Worm (Caenorhabditis elegans) whole organism, young adult: ENCODE results near the gene F23D12.7.

Source experiments
- B0336.3 ChIP-seq: fragments of 200-800 bp; sonication (Bioruptor generic); IDR thresholded peaks from 2 replicates; pipeline ENCODE4 v1.3.6; 2022; ENCODE audit warnings: missing genetic modification characterization, missing compliant biosample characterization
- C06A6.2 ChIP-seq: fragments of 200-800 bp; sonication (Bioruptor generic); conservative IDR thresholded peaks from 2 replicates; pipeline ENCODE4 v1.3.6; 2022; ENCODE audit warnings: missing genetic modification characterization, missing compliant biosample characterization
- C17E4.6 ChIP-seq: fragments of 200-800 bp; sonication (Bioruptor generic); IDR thresholded peaks from 2 replicates; pipeline ENCODE4 v1.3.6; 2022; ENCODE audit warnings: missing genetic modification reagents, missing genetic modification characterization, missing compliant biosample characterization
- F23B12.7 ChIP-seq: sonication (generic microtip); optimal IDR thresholded peaks from 2 replicates; lab custom pipeline; 2017; ENCODE audit warnings: missing genetic modification characterization, mild to moderate bottlenecking, missing compliant biosample characterization, antibody characterized with exemption, moderate library complexity; ENCODE audit not compliant: insufficient read depth
- F33H1.4 ChIP-seq: fragments of 200-800 bp; sonication (Bioruptor generic); IDR thresholded peaks from 2 replicates; pipeline ENCODE4 v1.3.6; 2022; ENCODE audit warnings: missing genetic modification reagents, missing genetic modification characterization, missing compliant biosample characterization
- F49E8.2 ChIP-seq: sonication (generic microtip); optimal IDR thresholded peaks from 3 replicates; lab custom pipeline; 2017; ENCODE audit warnings: missing genetic modification characterization, mild to moderate bottlenecking, missing compliant biosample characterization, antibody characterized with exemption, moderate library complexity; ENCODE audit not compliant: insufficient read depth
- K11D2.4 ChIP-seq: fragments of 200-800 bp; sonication (Bioruptor generic); IDR thresholded peaks from 2 replicates; pipeline ENCODE4 v1.3.6; 2022; ENCODE audit warnings: missing genetic modification reagents, missing genetic modification characterization, missing compliant biosample characterization
- T07F8.4 ChIP-seq: sonication (generic microtip); optimal IDR thresholded peaks from 2 replicates; lab custom pipeline; 2016; ENCODE audit warnings: mild to moderate bottlenecking, missing genetic modification characterization, moderate library complexity, missing compliant biosample characterization
- T26A5.8 ChIP-seq: sonication (generic microtip); optimal IDR thresholded peaks from 2 replicates; lab custom pipeline; 2016; ENCODE audit warnings: missing genetic modification characterization, missing compliant biosample characterization
- Y53F4B.3 ChIP-seq: fragments of 200-800 bp; sonication (Bioruptor generic); IDR thresholded peaks from 2 replicates; pipeline ENCODE4 v1.3.6; 2022; ENCODE audit warnings: missing genetic modification reagents, missing genetic modification characterization, missing compliant biosample characterization
- Y56A3A.18 ChIP-seq: fragments of 200-800 bp; sonication (Bioruptor generic); IDR thresholded peaks from 2 replicates; pipeline ENCODE4 v1.3.6; 2022; ENCODE audit warnings: missing genetic modification reagents, missing genetic modification characterization, missing compliant biosample characterization
- Y67H2A.10 ChIP-seq: fragments of 200-800 bp; sonication (Bioruptor generic); conservative IDR thresholded peaks from 2 replicates; pipeline ENCODE4 v1.3.6; 2022; ENCODE audit warnings: missing genetic modification reagents, missing genetic modification characterization, missing compliant biosample characterization
- Y79H2A.3 ChIP-seq: fragments of 200-800 bp; sonication (Bioruptor generic); conservative IDR thresholded peaks from 2 replicates; pipeline ENCODE4 v1.3.6; 2022; ENCODE audit warnings: missing genetic modification reagents, missing genetic modification characterization, missing compliant biosample characterization
- Y95B8A.8 ChIP-seq: fragments of 200-800 bp; sonication (Bioruptor generic); IDR thresholded peaks from 2 replicates; pipeline ENCODE4 v1.3.6; 2022; ENCODE audit warnings: missing genetic modification reagents, missing genetic modification characterization, missing compliant biosample characterization
- aptf-2 ChIP-seq: fragments of 200-800 bp; sonication (Bioruptor generic); conservative IDR thresholded peaks from 2 replicates; pipeline ENCODE4 v1.3.6; 2022; ENCODE audit warnings: missing genetic modification reagents, missing genetic modification characterization, missing compliant biosample characterization
- atf-7 ChIP-seq: sonication (generic microtip); optimal IDR thresholded peaks from 2 replicates; lab custom pipeline; 2017; ENCODE audit warnings: mild to moderate bottlenecking, missing genetic modification characterization, missing compliant biosample characterization
- athp-1 ChIP-seq: sonication (generic microtip); optimal IDR thresholded peaks from 2 replicates; lab custom pipeline; 2017; ENCODE audit warnings: mild to moderate bottlenecking, missing genetic modification characterization, missing compliant biosample characterization
- bed-2 ChIP-seq: fragments of 200-800 bp; sonication (Bioruptor generic); IDR thresholded peaks from 2 replicates; pipeline ENCODE4 v1.3.6; 2022; ENCODE audit warnings: missing genetic modification reagents, missing genetic modification characterization, missing compliant biosample characterization
- cebp-1 ChIP-seq, 2 experiments: fragments of 200-800 bp in 1 of 2; sonication (Bioruptor generic) in 1 of 2; sonication (generic microtip) in 1 of 2; IDR thresholded peaks in 1 of 2; optimal IDR thresholded peaks in 1 of 2; 2 replicates each; pipeline versions ENCODE4 v1.3.6 to Lab custom; 2017 to 2022; ENCODE audit warnings: missing compliant biosample characterization in 2 of 2, missing genetic modification characterization in 2 of 2, mild to moderate bottlenecking in 1 of 2, missing genetic modification reagents in 1 of 2, moderate library complexity in 1 of 2
- cebp-2 ChIP-seq: fragments of 200-800 bp; sonication (Bioruptor generic); IDR thresholded peaks from 2 replicates; pipeline ENCODE4 v1.3.6; 2022; ENCODE audit warnings: missing genetic modification characterization, missing compliant biosample characterization
- ceh-58 ChIP-seq: fragments of 200-800 bp; sonication (Bioruptor generic); IDR thresholded peaks from 2 replicates; pipeline ENCODE4 v1.3.6; 2022; ENCODE audit warnings: missing genetic modification characterization, missing compliant biosample characterization
- dpl-1 ChIP-seq: fragments of 150-350 bp; optimal IDR thresholded peaks from 2 replicates; lab custom pipeline; 2014; ENCODE audit warnings: missing biosample characterization, missing genetic modification reagents, missing genetic modification characterization
- efl-1 ChIP-seq: fragments of 150-350 bp; optimal IDR thresholded peaks from 2 replicates; lab custom pipeline; 2014; ENCODE audit warnings: missing biosample characterization, missing genetic modification reagents, missing genetic modification characterization
- fkh-3 ChIP-seq: sonication (generic microtip); optimal IDR thresholded peaks from 2 replicates; lab custom pipeline; 2016; ENCODE audit warnings: mild to moderate bottlenecking, missing genetic modification characterization, missing compliant biosample characterization
- hlh-26 ChIP-seq: fragments of 200-800 bp; sonication (Bioruptor generic); conservative IDR thresholded peaks from 2 replicates; pipeline ENCODE4 v1.3.6; 2022; ENCODE audit warnings: missing genetic modification reagents, missing genetic modification characterization, missing compliant biosample characterization
- hmg-1.2 ChIP-seq: fragments of 200-800 bp; sonication (Bioruptor generic); IDR thresholded peaks from 2 replicates; pipeline ENCODE4 v1.3.6; 2022; ENCODE audit warnings: missing genetic modification reagents, missing genetic modification characterization, missing compliant biosample characterization
- let-526 ChIP-seq: fragments of 200-800 bp; sonication (Bioruptor generic); IDR thresholded peaks from 2 replicates; pipeline ENCODE4 v1.3.6; 2022; ENCODE audit warnings: missing genetic modification reagents, missing genetic modification characterization, missing compliant biosample characterization
- lin-26 ChIP-seq: fragments of 200-800 bp; sonication (Bioruptor generic); IDR thresholded peaks from 2 replicates; pipeline ENCODE4 v1.3.6; 2022; ENCODE audit warnings: missing genetic modification reagents, missing genetic modification characterization, missing compliant biosample characterization
- lin-35 ChIP-seq, 3 experiments: fragments of 150-350 bp in 2 of 3; sonication (generic microtip) in 1 of 3; optimal IDR thresholded peaks; 2 replicates each; lab custom pipeline; 2014 to 2018; ENCODE audit warnings: missing biosample characterization in 3 of 3, missing genetic modification characterization in 3 of 3, missing genetic modification reagents in 3 of 3
- lin-54 ChIP-seq: fragments of 200-800 bp; sonication (Bioruptor generic); optimal IDR thresholded peaks from 2 replicates; lab custom pipeline; 2018; ENCODE audit warnings: mild to moderate bottlenecking, missing genetic modification characterization, missing compliant biosample characterization
- lsl-1 ChIP-seq: fragments of 200-800 bp; sonication (Bioruptor generic); optimal IDR thresholded peaks from 2 replicates; lab custom pipeline; 2018; ENCODE audit warnings: mild to moderate bottlenecking, missing genetic modification characterization, moderate library complexity, missing compliant biosample characterization
- madf-10 ChIP-seq: sonication (generic microtip); optimal IDR thresholded peaks from 2 replicates; lab custom pipeline; 2016; ENCODE audit warnings: mild to moderate bottlenecking, missing genetic modification characterization, missing compliant biosample characterization
- madf-3 ChIP-seq: fragments of 200-800 bp; sonication (Bioruptor generic); IDR thresholded peaks from 2 replicates; pipeline ENCODE4 v1.3.6; 2022; ENCODE audit warnings: missing genetic modification reagents, missing genetic modification characterization, missing compliant biosample characterization
- mcd-1 ChIP-seq: fragments of 200-800 bp; sonication (Bioruptor generic); IDR thresholded peaks from 2 replicates; pipeline ENCODE4 v1.3.6; 2022; ENCODE audit warnings: missing genetic modification reagents, missing genetic modification characterization, missing compliant biosample characterization
- mxl-1 ChIP-seq: sonication (generic microtip); optimal IDR thresholded peaks from 2 replicates; lab custom pipeline; 2016; ENCODE audit warnings: missing genetic modification characterization, missing compliant biosample characterization
- nfya-1 ChIP-seq: sonication (generic microtip); optimal IDR thresholded peaks from 2 replicates; lab custom pipeline; 2017; ENCODE audit warnings: antibody characterized with exemption, missing compliant biosample characterization, missing genetic modification characterization, borderline replicate concordance; ENCODE audit not compliant: insufficient read depth
- nfya-2 ChIP-seq: fragments of 200-800 bp; sonication (Bioruptor generic); IDR thresholded peaks from 2 replicates; pipeline ENCODE4 v1.3.6; 2022; ENCODE audit warnings: missing genetic modification reagents, missing genetic modification characterization, missing compliant biosample characterization
- pbrm-1 ChIP-seq: fragments of 200-800 bp; sonication (Bioruptor generic); IDR thresholded peaks from 2 replicates; pipeline ENCODE4 v1.3.6; 2022; ENCODE audit warnings: missing genetic modification reagents, missing genetic modification characterization, missing compliant biosample characterization
- pha-4 ChIP-seq: fragments of 150-350 bp; sonication (generic microtip); optimal IDR thresholded peaks from 2 replicates; lab custom pipeline; 2014; ENCODE audit warnings: missing biosample characterization, missing genetic modification reagents, missing genetic modification characterization
- rcor-1 ChIP-seq: fragments of 200-800 bp; sonication (Bioruptor generic); IDR thresholded peaks from 2 replicates; pipeline ENCODE4 v1.3.6; 2022; ENCODE audit warnings: missing genetic modification reagents, missing genetic modification characterization, missing compliant biosample characterization
- repo-1 ChIP-seq: sonication (generic microtip); optimal IDR thresholded peaks from 2 replicates; lab custom pipeline; 2017; ENCODE audit warnings: mild to moderate bottlenecking, missing genetic modification characterization, missing compliant biosample characterization
- snpc-3.4 ChIP-seq: sonication (generic microtip); optimal IDR thresholded peaks from 2 replicates; lab custom pipeline; 2017; ENCODE audit warnings: missing genetic modification characterization, mild to moderate bottlenecking, missing compliant biosample characterization, antibody characterized with exemption, moderate library complexity, missing genotype, missing genetic modification reagents
- tbp1 ChIP-seq: fragments of 200-800 bp; sonication (Bioruptor generic); optimal IDR thresholded peaks from 2 replicates; lab custom pipeline; 2018; ENCODE audit warnings: mild to moderate bottlenecking, missing genetic modification characterization, missing compliant biosample characterization
- tlf-1 ChIP-seq: fragments of 200-800 bp; sonication (Bioruptor generic); optimal IDR thresholded peaks from 2 replicates; lab custom pipeline; 2018; ENCODE audit warnings: mild to moderate bottlenecking, missing genetic modification characterization, missing compliant biosample characterization
- unc-62 ChIP-seq: fragments of 150-350 bp; optimal IDR thresholded peaks from 2 replicates; lab custom pipeline; 2014; ENCODE audit warnings: missing biosample characterization, missing genetic modification reagents, missing genetic modification characterization
- xnd-1 ChIP-seq: sonication (generic microtip); optimal IDR thresholded peaks from 2 replicates; lab custom pipeline; 2016; ENCODE audit warnings: missing genotype, missing genetic modification reagents, missing genetic modification characterization, missing compliant biosample characterization
- zfh-2 ChIP-seq: fragments of 200-800 bp; sonication (Bioruptor generic); conservative IDR thresholded peaks from 2 replicates; pipeline ENCODE4 v1.3.6; 2022; ENCODE audit warnings: missing genetic modification reagents, missing genetic modification characterization, missing compliant biosample characterization
- ztf-28 ChIP-seq: fragments of 200-800 bp; sonication (Bioruptor generic); IDR thresholded peaks from 2 replicates; pipeline ENCODE4 v1.3.6; 2022; ENCODE audit warnings: missing genetic modification reagents, missing genetic modification characterization, missing compliant biosample characterization
- ztf-6 ChIP-seq: fragments of 200-800 bp; sonication (Bioruptor generic); IDR thresholded peaks from 2 replicates; pipeline ENCODE4 v1.3.6; 2022; ENCODE audit warnings: missing genetic modification reagents, missing genetic modification characterization, missing compliant biosample characterization

Gene F23D12.7

ce11 chrX:14489945-14490344 is 36.3 kb upstream of the F23D12.7 start, which contains the start of gene his-24 (continued):
- 0 out of 2 replicates have a peak, but pooled peaks have one; percentile 8 for TF ChIP-seq lin-26 (GFP tag; lab: Robert Waterston, UW)
- peak; percentile 36 for TF ChIP-seq F23B12.7
- TF ChIP-seq ztf-28 (GFP tag; lab: Robert Waterston, UW), result no peak
- peak; percentile 62 for TF ChIP-seq K11D2.4 (GFP tag; lab: Robert Waterston, UW)
- TF ChIP-seq atf-7 (tag; lab: Kevin White, UChicago), result peak; percentile 13
- 0 out of 2 replicates have a peak, but pooled peaks have one; percentile 11 for TF ChIP-seq let-526 (GFP tag; lab: Robert Waterston, UW)
- TF ChIP-seq lin-35 (GFP tag; optimal IDR thresholded peaks at IDR 0.05; lab: Kevin White, UChicago), result no peak
- no peak for TF ChIP-seq T07F8.4 (tag; lab: Kevin White, UChicago)
- TF ChIP-seq rcor-1 (GFP tag; lab: Robert Waterston, UW), result no peak
- no peak for TF ChIP-seq tlf-1 (GFP tag; lab: Kevin White, UChicago)
- TF ChIP-seq snpc-3.4, result no peak
- no peak for TF ChIP-seq pha-4
- no peak for TF ChIP-seq xnd-1 (tag; lab: Kevin White, UChicago)
- TF ChIP-seq F33H1.4 (GFP tag; lab: Robert Waterston, UW), result no peak
- TF ChIP-seq madf-10 (tag; lab: Kevin White, UChicago), result no peak
- TF ChIP-seq Y95B8A.8 (GFP tag; lab: Robert Waterston, UW), result no peak
- no peak for TF ChIP-seq mxl-1 (tag; lab: Kevin White, UChicago)
- peak; percentile 3 for TF ChIP-seq repo-1 (tag; lab: Kevin White, UChicago)
- no peak for TF ChIP-seq dpl-1
- no peak for TF ChIP-seq nfya-2 (GFP tag; lab: Robert Waterston, UW)
- peak; percentile 97 for TF ChIP-seq pbrm-1 (GFP tag; lab: Robert Waterston, UW)
- no peak for TF ChIP-seq cebp-2
- no peak for TF ChIP-seq Y53F4B.3 (GFP tag; lab: Robert Waterston, UW)
- peak; percentile 44; the same call in 1 of the 2 replicates for TF ChIP-seq mcd-1
- TF ChIP-seq efl-1 (GFP tag; lab: Kevin White, UChicago), result no peak
- TF ChIP-seq fkh-3, result no peak
- TF ChIP-seq C17E4.6 (GFP tag; lab: Robert Waterston, UW), result no peak
- TF ChIP-seq B0336.3 (GFP tag; lab: Robert Waterston, UW), result no peak
- no peak for TF ChIP-seq Y56A3A.18 (GFP tag; lab: Robert Waterston, UW)
- no peak for TF ChIP-seq hlh-26 (GFP tag; lab: Robert Waterston, UW)
- no peak for TF ChIP-seq lsl-1
- no peak for TF ChIP-seq Y79H2A.3 (GFP tag; lab: Robert Waterston, UW)
- TF ChIP-seq athp-1 (tag; lab: Kevin White, UChicago), result no peak
- no peak for TF ChIP-seq T26A5.8
- TF ChIP-seq tbp1 (GFP tag; lab: Kevin White, UChicago), result peak; percentile 67
- no peak for TF ChIP-seq unc-62 (GFP tag; lab: Kevin White, UChicago)
- TF ChIP-seq Y67H2A.10 (GFP tag; lab: Robert Waterston, UW), result no peak
- no peak; the same call in 1 of the 2 replicates for TF ChIP-seq zfh-2
- TF ChIP-seq C06A6.2, result no peak
- TF ChIP-seq nfya-1 (tag; lab: Kevin White, UChicago), result no peak
- TF ChIP-seq cebp-1 (GFP tag; IDR thresholded peaks at IDR 0.05; lab: Robert Waterston, UW), result no peak
- no peak for TF ChIP-seq cebp-1 (tag; optimal IDR thresholded peaks at IDR 0.05; lab: Kevin White, UChicago)
- TF ChIP-seq bed-2 (GFP tag; lab: Robert Waterston, UW), result no peak
- TF ChIP-seq ztf-6 (GFP tag; lab: Robert Waterston, UW), result 0 out of 2 replicates have a peak, but pooled peaks have one; percentile 43
- no peak for TF ChIP-seq madf-3 (GFP tag; lab: Robert Waterston, UW)
- no peak for TF ChIP-seq F49E8.2 (tag; lab: Kevin White, UChicago)
- TF ChIP-seq aptf-2 (GFP tag; lab: Robert Waterston, UW), result no peak
- TF ChIP-seq lin-54, result no peak
- peak; percentile 35; the same call in 1 of the 2 replicates for TF ChIP-seq hmg-1.2
- no peak for TF ChIP-seq ceh-58 (GFP tag; lab: Robert Waterston, UW)
